Worm (Caenorhabditis elegans): ENCODE data around the gene C13A10.2.

ce11 chrII:1371533-1371932, 13.7 kb upstream of the C13A10.2 start:
- TF ChIP-seq lin-13 (GFP tag; optimal IDR thresholded peaks at IDR 0.05) = no peak
- no peak for TF ChIP-seq nhr-77 (tag; optimal IDR thresholded peaks at IDR 0.05)
- TF ChIP-seq elt-3 (tag; optimal IDR thresholded peaks at IDR 0.05) = no peak
- no peak for TF ChIP-seq lsy-2 (tag; optimal IDR thresholded peaks at IDR 0.05)
- no peak for TF ChIP-seq nhr-12 (tag; optimal IDR thresholded peaks at IDR 0.05)
- TF ChIP-seq unc-39 (tag; optimal IDR thresholded peaks at IDR 0.05) = no peak
- no peak for TF ChIP-seq nhr-23 (tag; optimal IDR thresholded peaks at IDR 0.05)
- TF ChIP-seq nhr-10 (tag; optimal IDR thresholded peaks at IDR 0.05) = no peak
- TF ChIP-seq ceh-82 (tag; optimal IDR thresholded peaks at IDR 0.05) = no peak

Measured in whole organism, L2 larva.